Worm (Caenorhabditis elegans): ENCODE results near the gene F57B7.2.

ce11 chrV:11490382-11490781 is 47.0 kb upstream of the F57B7.2 start, which contains the start of gene dhs-19:
- TF ChIP-seq unc-39 (tag; optimal IDR thresholded peaks at IDR 0.05) (no peak), lin-13 (tag; optimal IDR thresholded peaks at IDR 0.05) (no peak), sem-2 (GFP tag; optimal IDR thresholded peaks at IDR 0.05) (no peak)

Data from whole organism, mixed stage, embryonic.